Fruit fly (Drosophila melanogaster) whole organism, wandering third instar larva: ENCODE data around the gene CG4842.
A peak's percentile ranks its signal among the peaks of the same experiment; 100 is the strongest.

Experiments used
- Abd-B ChIP-seq: fragments of >200 bp; optimal IDR thresholded peaks from 2 replicates; lab custom pipeline; 2017; ENCODE audit warnings: missing biosample characterization, missing genetic modification characterization
- CG32264 ChIP-seq: fragments of 200-800 bp; sonication (Bioruptor generic); optimal IDR thresholded peaks from 2 replicates; lab custom pipeline; 2016; ENCODE audit warnings: missing biosample characterization, missing genetic modification characterization
- CG9705 ChIP-seq: fragments of 200-800 bp; sonication (Bioruptor generic); optimal IDR thresholded peaks from 2 replicates; lab custom pipeline; 2018; ENCODE audit warnings: missing biosample characterization, mild to moderate bottlenecking, missing genetic modification characterization
- CrebA ChIP-seq: fragments of 200-800 bp; sonication (Bioruptor generic); optimal IDR thresholded peaks from 2 replicates; lab custom pipeline; 2016; ENCODE audit warnings: missing biosample characterization, mild to moderate bottlenecking, missing genetic modification characterization, borderline replicate concordance
- Dfd ChIP-seq: fragments of >200 bp; optimal IDR thresholded peaks from 2 replicates; lab custom pipeline; 2017; ENCODE audit warnings: missing biosample characterization, missing genetic modification characterization
- Dif ChIP-seq: fragments of 200-275, 200-300 bp; sonication (Bioruptor generic); optimal IDR thresholded peaks from 2 replicates; lab custom pipeline; 2018; ENCODE audit warnings: missing biosample characterization, missing genetic modification characterization; ENCODE audit not compliant: partially characterized antibody
- GATAd ChIP-seq: sonication (Bioruptor generic); optimal IDR thresholded peaks from 2 replicates; lab custom pipeline; 2016; ENCODE audit warnings: missing biosample characterization, missing genetic modification characterization
- HLH106 ChIP-seq: fragments of 200-800 bp; optimal IDR thresholded peaks from 3 replicates; lab custom pipeline; 2019; ENCODE audit warnings: missing biosample characterization, mild to moderate bottlenecking, missing genetic modification characterization, moderate library complexity
- Hnf4 ChIP-seq: fragments of 200-800 bp; sonication (Bioruptor generic); optimal IDR thresholded peaks from 2 replicates; lab custom pipeline; 2016; ENCODE audit warnings: missing biosample characterization, mild to moderate bottlenecking, missing genetic modification characterization
- Hr78 ChIP-seq: fragments of >200 bp; optimal IDR thresholded peaks from 2 replicates; lab custom pipeline; 2017; ENCODE audit warnings: missing biosample characterization, missing genetic modification characterization
- Hr83 ChIP-seq: fragments of 200-300 bp; sonication (Bioruptor generic); optimal IDR thresholded peaks from 2 replicates; lab custom pipeline; 2016; ENCODE audit warnings: missing biosample characterization, mild to moderate bottlenecking, missing genetic modification characterization, moderate library complexity; ENCODE audit not compliant: poor library complexity, severe bottlenecking
- Jra ChIP-seq: sonication (Bioruptor generic); optimal IDR thresholded peaks from 2 replicates; lab custom pipeline; 2016; ENCODE audit warnings: missing biosample characterization, missing genetic modification characterization
- Mio ChIP-seq: sonication (Bioruptor generic); optimal IDR thresholded peaks from 2 replicates; lab custom pipeline; 2016; ENCODE audit warnings: missing biosample characterization, missing genetic modification characterization
- Myc ChIP-seq: fragments of >200 bp; optimal IDR thresholded peaks from 2 replicates; lab custom pipeline; 2017
- N ChIP-seq: fragments of >200 bp; optimal IDR thresholded peaks from 2 replicates; lab custom pipeline; 2018; ENCODE audit warnings: missing biosample characterization, missing external identifiers, missing genetic modification characterization
- OdsH ChIP-seq: fragments of 200-800 bp; sonication (Bioruptor generic); optimal IDR thresholded peaks from 2 replicates; lab custom pipeline; 2016; ENCODE audit warnings: missing biosample characterization, mild to moderate bottlenecking, missing genetic modification characterization
- Rel ChIP-seq, 2 experiments: fragments of 200-800 bp; sonication (Bioruptor generic) in 1 of 2; optimal IDR thresholded peaks; 2 replicates in 1 of 2; 3 replicates in 1 of 2; lab custom pipeline; 2016 to 2019; ENCODE audit warnings: mild to moderate bottlenecking in 2 of 2, missing biosample characterization in 2 of 2, missing genetic modification characterization in 2 of 2, moderate library complexity in 1 of 2
- Sp1 ChIP-seq: fragments of 200-800 bp; sonication (Bioruptor generic); optimal IDR thresholded peaks from 3 replicates; lab custom pipeline; 2019; ENCODE audit warnings: missing biosample characterization, mild to moderate bottlenecking, missing genetic modification characterization, moderate library complexity
- Vsx2 ChIP-seq: fragments of 200-300, 225-300 bp; sonication (Bioruptor generic); optimal IDR thresholded peaks from 2 replicates; lab custom pipeline; 2018; ENCODE audit warnings: missing biosample characterization, missing genetic modification characterization; ENCODE audit not compliant: partially characterized antibody
- br ChIP-seq: fragments of 200-800 bp; sonication (Bioruptor generic); optimal IDR thresholded peaks from 2 replicates; lab custom pipeline; 2016; ENCODE audit warnings: missing biosample characterization, missing genetic modification characterization
- brk ChIP-seq: fragments of 200-800 bp; sonication (Bioruptor generic); optimal IDR thresholded peaks from 2 replicates; lab custom pipeline; 2016; ENCODE audit warnings: missing biosample characterization, mild to moderate bottlenecking, missing genetic modification characterization
- dl ChIP-seq, 2 experiments: fragments of 175-275, 200-275 bp in 1 of 2; fragments of 200-275 bp in 1 of 2; sonication (Bioruptor generic); optimal IDR thresholded peaks; lab custom pipeline; 2018; ENCODE audit warnings: mild to moderate bottlenecking in 2 of 2, missing biosample characterization in 2 of 2, missing genetic modification characterization in 2 of 2, moderate library complexity in 2 of 2; ENCODE audit not compliant: partially characterized antibody in 2 of 2, insufficient read depth in 1 of 2
- dmrt93B ChIP-seq: fragments of 200-800 bp; sonication (Bioruptor generic); optimal IDR thresholded peaks from 2 replicates; lab custom pipeline; 2018; ENCODE audit warnings: missing biosample characterization, mild to moderate bottlenecking, missing genetic modification characterization
- dsf ChIP-seq: sonication (Bioruptor generic); optimal IDR thresholded peaks from 2 replicates; lab custom pipeline; 2016; ENCODE audit warnings: missing biosample characterization, missing genetic modification characterization, borderline replicate concordance
- ey ChIP-seq: fragments of 200-800 bp; sonication (Bioruptor generic); optimal IDR thresholded peaks from 2 replicates; lab custom pipeline; 2016; ENCODE audit warnings: missing biosample characterization, missing genetic modification characterization
- foxo ChIP-seq, 2 experiments: fragments of 200-800 bp; sonication (Bioruptor generic); optimal IDR thresholded peaks; 2 replicates in 1 of 2; 3 replicates in 1 of 2; lab custom pipeline; 2016 to 2017; ENCODE audit warnings: missing biosample characterization in 2 of 2, missing genetic modification characterization in 2 of 2
- fru ChIP-seq: fragments of 200-800 bp; sonication (Bioruptor generic); optimal IDR thresholded peaks from 3 replicates; lab custom pipeline; 2016; ENCODE audit warnings: missing biosample characterization, mild to moderate bottlenecking, missing genetic modification characterization
- h ChIP-seq: fragments of 200-800 bp; sonication (Bioruptor generic); optimal IDR thresholded peaks from 3 replicates; lab custom pipeline; 2016; ENCODE audit warnings: missing biosample characterization, mild to moderate bottlenecking, missing genetic modification characterization
- jim ChIP-seq: fragments of 175-275, 200-325 bp; sonication (Bioruptor generic); optimal IDR thresholded peaks from 2 replicates; lab custom pipeline; 2016; ENCODE audit warnings: missing biosample characterization, mild to moderate bottlenecking, missing genetic modification characterization
- lola ChIP-seq: fragments of >200 bp; optimal IDR thresholded peaks from 2 replicates; lab custom pipeline; 2017; ENCODE audit warnings: missing biosample characterization, missing genetic modification characterization
- pan ChIP-seq: fragments of >200 bp; optimal IDR thresholded peaks from 2 replicates; lab custom pipeline; 2017
- psq ChIP-seq: fragments of 200-800 bp; sonication (Bioruptor generic); optimal IDR thresholded peaks from 3 replicates; lab custom pipeline; 2017; ENCODE audit warnings: missing biosample characterization, mild to moderate bottlenecking, missing genetic modification characterization, moderate library complexity
- rgr ChIP-seq: fragments of 200-800 bp; sonication (Bioruptor generic); optimal IDR thresholded peaks from 3 replicates; lab custom pipeline; 2016; ENCODE audit warnings: missing biosample characterization, mild to moderate bottlenecking, missing genetic modification characterization
- sage ChIP-seq: fragments of 200-800 bp; sonication (Bioruptor generic); optimal IDR thresholded peaks from 2 replicates; lab custom pipeline; 2016; ENCODE audit warnings: missing biosample characterization, mild to moderate bottlenecking, missing genetic modification characterization
- sv ChIP-seq: fragments of 200-800 bp; sonication (Bioruptor generic); optimal IDR thresholded peaks from 3 replicates; lab custom pipeline; 2016; ENCODE audit warnings: missing biosample characterization, missing genetic modification characterization
- tai ChIP-seq: sonication (Bioruptor generic); optimal IDR thresholded peaks from 2 replicates; lab custom pipeline; 2016; ENCODE audit warnings: missing biosample characterization, missing genetic modification characterization
- usp ChIP-seq: fragments of >200 bp; optimal IDR thresholded peaks from 2 replicates; lab custom pipeline; 2017; ENCODE audit warnings: missing biosample characterization, missing genetic modification characterization
- woc ChIP-seq: sonication (Bioruptor generic); optimal IDR thresholded peaks from 2 replicates; lab custom pipeline; 2016; ENCODE audit warnings: missing biosample characterization, mild to moderate bottlenecking, missing genetic modification characterization

CG4842 gene

DNA sequence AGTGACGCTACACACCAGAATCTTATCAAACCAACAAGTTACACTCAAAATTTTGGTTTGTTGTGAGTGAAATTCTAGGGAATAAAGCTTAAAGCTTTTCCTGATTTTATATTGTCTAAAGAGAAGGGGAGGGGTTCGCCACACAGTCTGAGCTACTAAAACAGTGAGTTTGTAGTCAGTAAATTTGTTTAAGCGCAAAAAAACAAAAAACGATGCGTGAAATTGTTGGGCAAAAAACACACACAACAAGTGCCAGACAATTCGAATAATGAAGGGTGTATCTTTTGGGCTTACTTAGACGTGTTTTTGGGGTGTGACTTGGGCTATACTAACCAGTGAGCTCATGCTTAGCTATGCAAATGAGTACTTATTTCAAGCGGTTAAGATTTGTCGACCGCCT, 8.4 kb upstream of the CG4842 start:
- TF ChIP-seq sv (GFP tag; lab: Kevin White, UChicago) (no peak), Hr83 (GFP tag; lab: Kevin White, UChicago) (peak; percentile 1), dmrt93B (GFP tag; lab: Kevin White, UChicago) (no peak), lola (GFP tag; lab: Kevin White, UChicago) (no peak), Abd-B (GFP tag; lab: Kevin White, UChicago) (no peak), sage (GFP tag; lab: Kevin White, UChicago) (no peak), Hr78 (GFP tag; lab: Kevin White, UChicago) (no peak), brk (GFP tag; lab: Kevin White, UChicago) (peak; percentile 1), CG32264 (GFP tag; lab: Kevin White, UChicago) (no peak), rgr (GFP tag; lab: Kevin White, UChicago) (peak; percentile 16)

DNA sequence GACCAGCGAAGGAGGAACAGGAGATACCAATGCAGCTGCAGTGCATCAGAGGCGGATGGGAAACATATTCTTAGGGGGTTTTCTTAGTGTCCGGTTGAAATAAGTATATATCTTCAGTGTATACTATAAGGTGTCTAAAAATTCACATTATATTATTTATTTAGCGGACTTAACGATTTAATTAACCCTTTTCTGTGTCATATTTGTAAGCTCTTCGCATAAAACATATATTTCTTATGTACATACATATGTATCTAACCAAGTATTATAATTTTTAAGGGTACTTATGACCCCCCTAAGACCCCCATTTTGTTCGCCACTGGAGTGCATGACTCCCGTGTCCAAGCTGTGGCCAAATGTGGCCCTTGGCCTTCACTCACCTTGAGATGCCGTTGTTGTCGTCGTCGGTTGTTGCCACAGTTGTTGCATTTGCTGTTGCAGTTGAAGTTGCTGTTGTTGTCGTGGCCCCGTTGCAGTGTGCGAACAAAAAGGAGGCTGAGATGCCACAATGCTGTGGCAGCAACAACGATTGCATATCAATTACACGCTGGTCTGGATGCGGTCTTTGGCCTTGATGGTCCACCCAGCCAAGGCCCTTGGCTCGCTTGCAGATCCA, 6.9 kb upstream of the CG4842 start:
- TF ChIP-seq br (GFP tag; lab: Kevin White, UChicago) (peak; percentile 51), Dif (GFP tag; lab: Kevin White, UChicago) (no peak), N (GFP tag; lab: Kevin White, UChicago) (no peak), CG32264 (GFP tag; lab: Kevin White, UChicago) (no peak), Sp1 (GFP tag; lab: Kevin White, UChicago) (peak; percentile 78), dsf (GFP tag; lab: Kevin White, UChicago) (no peak), rgr (GFP tag; lab: Kevin White, UChicago) (peak; percentile 56), dl (GFP tag; optimal IDR thresholded peaks at IDR 0.05; lab: Kevin White, UChicago; ENCODE audit: insufficient read depth in 1 of 2, partially characterized antibody in 2 of 2) (no peak), tai (GFP tag; lab: Kevin White, UChicago) (no peak), usp (GFP tag; lab: Kevin White, UChicago) (no peak), Myc (no peak), Mio (GFP tag; lab: Kevin White, UChicago) (no peak), psq (GFP tag; lab: Kevin White, UChicago) (peak; percentile 53), pan (no peak), Vsx2 (no peak), Abd-B (GFP tag; lab: Kevin White, UChicago) (no peak), dmrt93B (GFP tag; lab: Kevin White, UChicago) (peak; percentile 25), Dfd (GFP tag; lab: Kevin White, UChicago) (no peak), OdsH (peak; percentile 59), Hnf4 (no peak), fru (GFP tag; lab: Kevin White, UChicago) (peak; percentile 73), foxo (GFP tag; optimal IDR thresholded peaks at IDR 0.05; lab: Kevin White, UChicago) (peak in 1 of 2 experiments; percentile 61), brk (GFP tag; lab: Kevin White, UChicago) (no peak), lola (GFP tag; lab: Kevin White, UChicago) (no peak), Jra (no peak), ey (GFP tag; lab: Kevin White, UChicago) (peak; percentile 57), CrebA (no peak), h (GFP tag; lab: Kevin White, UChicago) (peak; percentile 69), CG9705 (peak; percentile 15), woc (GFP tag; lab: Kevin White, UChicago) (peak; percentile 35), sv (GFP tag; lab: Kevin White, UChicago) (no peak), jim (no peak), GATAd (GFP tag; lab: Kevin White, UChicago) (no peak), sage (GFP tag; lab: Kevin White, UChicago) (no peak), Rel (GFP tag; optimal IDR thresholded peaks at IDR 0.05; lab: Kevin White, UChicago) (no peak), Rel (tag; optimal IDR thresholded peaks at IDR 0.05; lab: Kevin White, UChicago) (no peak), Hr78 (GFP tag; lab: Kevin White, UChicago) (no peak), HLH106 (peak; percentile 74), Hr83 (GFP tag; lab: Kevin White, UChicago) (no peak)
- TF ChIP-seq, all 38 proteins: peak for 13
